Fruit fly (Drosophila melanogaster) whole organism, embryonic: ENCODE data around the gene Frmd5.

Experiments used
- Ada2b ChIP-seq: fragments of 200-800 bp; sonication (Bioruptor generic); IDR thresholded peaks from 2 replicates; pipeline ENCODE4 v1.3.6; 2022; ENCODE audit warnings: missing biosample characterization, missing genetic modification characterization
- Aef1 ChIP-seq: fragments of 200-800 bp; sonication (Bioruptor generic); IDR thresholded peaks from 3 replicates; pipeline ENCODE4 v1.3.6; 2022; ENCODE audit warnings: missing biosample characterization, missing genetic modification characterization
- B-H1 ChIP-seq: fragments of 200-800 bp; sonication (Bioruptor generic); IDR thresholded peaks from 3 replicates; pipeline ENCODE4 v1.3.6; 2022; ENCODE audit warnings: missing biosample characterization, missing genetic modification characterization
- Bteb2 ChIP-seq: fragments of 200-800 bp; sonication (Bioruptor generic); optimal IDR thresholded peaks from 2 replicates; lab custom pipeline; 2016; ENCODE audit warnings: missing biosample characterization, missing genetic modification characterization
- CG10543 ChIP-seq: fragments of 200-800 bp; sonication (Bioruptor generic); optimal IDR thresholded peaks from 3 replicates; lab custom pipeline; 2017; ENCODE audit warnings: missing biosample characterization, mild to moderate bottlenecking, missing genetic modification characterization, moderate library complexity
- CG10959 ChIP-seq: fragments of 200-800 bp; sonication (Bioruptor generic); IDR thresholded peaks from 2 replicates; pipeline ENCODE4 v1.3.6; 2022; ENCODE audit warnings: missing biosample characterization, missing genetic modification characterization
- CG17328 ChIP-seq: fragments of 200-800 bp; sonication (Bioruptor generic); IDR thresholded peaks from 2 replicates; pipeline ENCODE4 v1.3.6; 2022; ENCODE audit warnings: missing biosample characterization, missing genetic modification characterization
- CG18619 ChIP-seq: fragments of 200-800 bp; sonication (Bioruptor generic); optimal IDR thresholded peaks from 3 replicates; lab custom pipeline; 2017; ENCODE audit warnings: missing biosample characterization, mild to moderate bottlenecking, missing genetic modification characterization
- CG30020 ChIP-seq: fragments of 200-800 bp; optimal IDR thresholded peaks from 2 replicates; lab custom pipeline; 2019; ENCODE audit warnings: missing biosample characterization, mild to moderate bottlenecking, missing genetic modification characterization, moderate library complexity
- CG30403 ChIP-seq: fragments of 200-800 bp; sonication (Bioruptor generic); optimal IDR thresholded peaks from 3 replicates; lab custom pipeline; 2016; ENCODE audit warnings: missing biosample characterization, missing genetic modification characterization
- CG4360 ChIP-seq: fragments of 200-800 bp; sonication (Bioruptor generic); IDR thresholded peaks from 2 replicates; pipeline ENCODE4 v1.3.6; 2022; ENCODE audit warnings: missing biosample characterization, missing genetic modification characterization
- CG6175 ChIP-seq: fragments of 200-800 bp; sonication (Bioruptor generic); IDR thresholded peaks from 3 replicates; pipeline ENCODE4 v1.3.6; 2022; ENCODE audit warnings: missing biosample characterization, missing genetic modification characterization
- CG6689 ChIP-seq: fragments of 200-800 bp; sonication (Bioruptor generic); IDR thresholded peaks from 2 replicates; pipeline ENCODE4 v1.3.6; 2022; ENCODE audit warnings: missing biosample characterization, missing genetic modification characterization
- CG7786 ChIP-seq: fragments of 200-800 bp; sonication (Bioruptor generic); optimal IDR thresholded peaks from 2 replicates; lab custom pipeline; 2016; ENCODE audit warnings: missing biosample characterization, missing genetic modification characterization
- CG9437 ChIP-seq: fragments of 200-800 bp; sonication (Bioruptor generic); optimal IDR thresholded peaks from 2 replicates; lab custom pipeline; 2018; ENCODE audit warnings: missing biosample characterization, mild to moderate bottlenecking, missing genetic modification characterization
- Chrac-16 ChIP-seq: fragments of 200-800 bp; sonication (Bioruptor generic); optimal IDR thresholded peaks from 3 replicates; lab custom pipeline; 2016; ENCODE audit warnings: missing biosample characterization, missing genetic modification characterization
- CoRest ChIP-seq: fragments of 200-800 bp; sonication (Bioruptor generic); optimal IDR thresholded peaks from 3 replicates; lab custom pipeline; 2018; ENCODE audit warnings: missing biosample characterization, mild to moderate bottlenecking, missing genetic modification characterization, moderate library complexity
- Dip3 ChIP-seq: fragments of 200-800 bp; sonication (Bioruptor generic); optimal IDR thresholded peaks from 3 replicates; lab custom pipeline; 2016; ENCODE audit warnings: missing biosample characterization, missing genetic modification characterization
- Dref ChIP-seq: fragments of 200-800 bp; sonication (Bioruptor generic); IDR thresholded peaks from 2 replicates; pipeline ENCODE4 v1.3.6; 2022; ENCODE audit warnings: missing biosample characterization, missing genetic modification characterization
- ERR ChIP-seq: fragments of 200-800 bp; sonication (Bioruptor generic); optimal IDR thresholded peaks from 2 replicates; lab custom pipeline; 2016; ENCODE audit warnings: missing biosample characterization, missing genetic modification characterization
- Elba2 ChIP-seq: fragments of 200-800 bp; sonication (Bioruptor generic); optimal IDR thresholded peaks from 3 replicates; lab custom pipeline; 2016; ENCODE audit warnings: missing biosample characterization, missing genetic modification characterization
- Fer1 ChIP-seq: fragments of 200-800 bp; sonication (Bioruptor generic); optimal IDR thresholded peaks from 2 replicates; lab custom pipeline; 2017; ENCODE audit warnings: missing biosample characterization, mild to moderate bottlenecking, missing genetic modification characterization
- HmgZ ChIP-seq: fragments of 200-800 bp; sonication (Bioruptor generic); optimal IDR thresholded peaks from 2 replicates; lab custom pipeline; 2018; ENCODE audit warnings: missing biosample characterization, mild to moderate bottlenecking, missing genetic modification characterization
- Lpt ChIP-seq: fragments of >200 bp; optimal IDR thresholded peaks from 2 replicates; lab custom pipeline; 2018; ENCODE audit warnings: missing biosample characterization, missing genetic modification characterization
- Med ChIP-seq: fragments of 200-800 bp; sonication (Bioruptor generic); peaks from one replicate; lab custom pipeline; 2016; ENCODE audit warnings: missing biosample characterization, missing genetic modification characterization, mild to moderate bottlenecking, inconsistent platforms, moderate library complexity
- Nf-YC ChIP-seq: fragments of 200-800 bp; optimal IDR thresholded peaks from 3 replicates; lab custom pipeline; 2019; ENCODE audit warnings: missing biosample characterization, mild to moderate bottlenecking, missing genetic modification characterization, moderate library complexity
- Taf1 ChIP-seq: fragments of 200-800 bp; sonication (Bioruptor generic); IDR thresholded peaks from 2 replicates; pipeline ENCODE4 v1.3.6; 2022; ENCODE audit warnings: missing biosample characterization, missing genetic modification characterization
- ase ChIP-seq: fragments of 200-800 bp; sonication (Bioruptor generic); IDR thresholded peaks from 3 replicates; pipeline ENCODE4 v1.3.6; 2022; ENCODE audit warnings: missing biosample characterization, missing genetic modification characterization
- br ChIP-seq: fragments of >200 bp; optimal IDR thresholded peaks from 2 replicates; lab custom pipeline; 2017
- cas ChIP-seq: fragments of 200-800 bp; sonication (Bioruptor generic); IDR thresholded peaks from 2 replicates; pipeline ENCODE4 v1.3.6; 2022; ENCODE audit warnings: missing biosample characterization, missing genetic modification characterization
- dimm ChIP-seq: fragments of 200-800 bp; sonication (Bioruptor generic); IDR thresholded peaks from 2 replicates; pipeline ENCODE4 v1.3.6; 2022; ENCODE audit warnings: missing biosample characterization, missing genetic modification characterization
- gsb-n ChIP-seq: fragments of 200-800 bp; sonication (Bioruptor generic); optimal IDR thresholded peaks from 3 replicates; lab custom pipeline; 2018; ENCODE audit warnings: missing biosample characterization, mild to moderate bottlenecking, missing genetic modification characterization
- her ChIP-seq: fragments of 200-800 bp; sonication (Bioruptor generic); optimal IDR thresholded peaks from 2 replicates; lab custom pipeline; 2016; ENCODE audit warnings: missing biosample characterization, missing genetic modification characterization
- lab ChIP-seq: fragments of 200-800 bp; sonication (Bioruptor generic); optimal IDR thresholded peaks from 3 replicates; lab custom pipeline; 2017; ENCODE audit warnings: missing biosample characterization, missing genetic modification characterization, mild to moderate bottlenecking, moderate library complexity, missing genetic modification reagents
- lilli ChIP-seq: fragments of 200-800 bp; sonication (Bioruptor generic); optimal IDR thresholded peaks from 3 replicates; lab custom pipeline; 2016; ENCODE audit warnings: missing biosample characterization, missing genetic modification characterization
- lmd ChIP-seq: fragments of 200-800 bp; sonication (Bioruptor generic); IDR thresholded peaks from 2 replicates; pipeline ENCODE4 v1.3.6; 2022; ENCODE audit warnings: missing biosample characterization, missing genetic modification characterization
- mld ChIP-seq: fragments of 200-800 bp; sonication (Bioruptor generic); IDR thresholded peaks from 3 replicates; pipeline ENCODE4 v1.3.6; 2022; ENCODE audit warnings: missing biosample characterization, missing genetic modification characterization; ENCODE audit not compliant: partially characterized antibody
- nerfin-1 ChIP-seq: fragments of 200-800 bp; sonication (Bioruptor generic); optimal IDR thresholded peaks from 3 replicates; lab custom pipeline; 2019; ENCODE audit warnings: missing biosample characterization, mild to moderate bottlenecking, missing genetic modification characterization, moderate library complexity
- pb ChIP-seq: fragments of 200-800 bp; sonication (Bioruptor generic); optimal IDR thresholded peaks from 3 replicates; lab custom pipeline; 2016; ENCODE audit warnings: missing biosample characterization, missing genetic modification characterization
- ranshi ChIP-seq: fragments of 200-800 bp; sonication (Bioruptor generic); IDR thresholded peaks from 2 replicates; pipeline ENCODE4 v1.3.6; 2022; ENCODE audit warnings: missing biosample characterization, missing genetic modification characterization
- sima ChIP-seq: fragments of 200-800 bp; sonication (Bioruptor generic); optimal IDR thresholded peaks from 2 replicates; lab custom pipeline; 2016; ENCODE audit warnings: missing biosample characterization, missing genetic modification characterization
- so ChIP-seq: fragments of 200-800 bp; sonication (Bioruptor generic); IDR thresholded peaks from 3 replicates; pipeline ENCODE4 v1.3.6; 2022; ENCODE audit warnings: missing biosample characterization, missing genetic modification characterization
- ttk ChIP-seq: fragments of 200-800 bp; sonication (Bioruptor generic); IDR thresholded peaks from 2 replicates; pipeline ENCODE4 v2.1.2; 2022; ENCODE audit warnings: missing biosample characterization, missing genetic modification characterization
- tup ChIP-seq: fragments of 200-800 bp; sonication (Bioruptor generic); optimal IDR thresholded peaks from 2 replicates; lab custom pipeline; 2016; ENCODE audit warnings: missing biosample characterization, mild to moderate bottlenecking, missing genetic modification characterization, moderate library complexity
- wek ChIP-seq: fragments of 200-800 bp; sonication (Bioruptor generic); optimal IDR thresholded peaks from 3 replicates; lab custom pipeline; 2018; ENCODE audit warnings: missing biosample characterization, mild to moderate bottlenecking, missing genetic modification characterization, moderate library complexity
- wor ChIP-seq: fragments of 200-800 bp; sonication (Bioruptor generic); IDR thresholded peaks from 2 replicates; pipeline ENCODE4 v1.3.6; 2022; ENCODE audit warnings: missing biosample characterization, missing genetic modification characterization

The Frmd5 gene

dm6 chr2L:10333091-10333991 is 10.9 kb upstream of the Frmd5 start, which contains the start of gene GATAd (continued):
- peak; percentile 16 for TF ChIP-seq lilli (GFP tag; lab: Kevin White, UChicago)

- TF ChIP-seq CoRest (tag; lab: Kevin White, UChicago) = no peak
- no peak for TF ChIP-seq dimm (GFP tag; lab: Robert Waterston, UW)
- peak; percentile 71 for TF ChIP-seq Med (GFP tag; lab: Kevin White, UChicago)
- TF ChIP-seq ase (GFP tag; lab: Robert Waterston, UW) = no peak
- TF ChIP-seq her = no peak
- no peak for TF ChIP-seq CG6689
- no peak for TF ChIP-seq CG30020 (tag; lab: Kevin White, UChicago)
- no peak for TF ChIP-seq pb (GFP tag; lab: Kevin White, UChicago)
- no peak for TF ChIP-seq br
- no peak for TF ChIP-seq so
- TF ChIP-seq Nf-YC (tag; lab: Kevin White, UChicago) = no peak
- TF ChIP-seq CG10543 (GFP tag; lab: Kevin White, UChicago) = no peak
- no peak for TF ChIP-seq cas (GFP tag; lab: Robert Waterston, UW)
- TF ChIP-seq Fer1 (GFP tag; lab: Kevin White, UChicago) = no peak
- no peak for TF ChIP-seq tup (GFP tag; lab: Kevin White, UChicago)
- no peak for TF ChIP-seq CG10959 (GFP tag; lab: Robert Waterston, UW)
- 0 out of 2 replicates have a peak, but pooled peaks have one; percentile 15 for TF ChIP-seq CG17328 (GFP tag; lab: Robert Waterston, UW)
- TF ChIP-seq ttk (GFP tag; lab: Robert Waterston, UW) = no peak
- no peak for TF ChIP-seq ERR (GFP tag; lab: Kevin White, UChicago)
- no peak for TF ChIP-seq lmd (GFP tag; lab: Robert Waterston, UW)
- no peak for TF ChIP-seq ranshi (GFP tag; lab: Robert Waterston, UW)
- no peak for TF ChIP-seq Ada2b
- TF ChIP-seq CG7786 (GFP tag; lab: Kevin White, UChicago) = no peak
- no peak for TF ChIP-seq nerfin-1 (tag; lab: Kevin White, UChicago)
- TF ChIP-seq CG18619 (GFP tag; lab: Kevin White, UChicago) = no peak
- TF ChIP-seq Bteb2 (GFP tag; lab: Kevin White, UChicago) = no peak
- no peak for TF ChIP-seq CG9437 (GFP tag; lab: Kevin White, UChicago)
- no peak for TF ChIP-seq CG30403 (GFP tag; lab: Kevin White, UChicago)
- no peak for TF ChIP-seq wek (GFP tag; lab: Kevin White, UChicago)
- no peak for TF ChIP-seq Taf1 (GFP tag; lab: Robert Waterston, UW)
- TF ChIP-seq Dip3 (GFP tag; lab: Kevin White, UChicago) = no peak
- no peak for TF ChIP-seq Chrac-16 (GFP tag; lab: Kevin White, UChicago)
- no peak for TF ChIP-seq lab (GFP tag; lab: Kevin White, UChicago)
- TF ChIP-seq mld (GFP tag; lab: Robert Waterston, UW) = 0 out of 3 replicates have a peak, but pooled peaks have one; percentile 50
- TF ChIP-seq HmgZ (tag; lab: Kevin White, UChicago) = no peak
- no peak for TF ChIP-seq Lpt (GFP tag; lab: Kevin White, UChicago)
- no peak for TF ChIP-seq Dref (GFP tag; lab: Robert Waterston, UW)
- no peak for TF ChIP-seq B-H1 (GFP tag; lab: Robert Waterston, UW)
- TF ChIP-seq CG4360 (GFP tag; lab: Robert Waterston, UW) = 0 out of 2 replicates have a peak, but pooled peaks have one; percentile 6
- no peak for TF ChIP-seq CG6175
- TF ChIP-seq gsb-n (tag; lab: Kevin White, UChicago) = no peak
- TF ChIP-seq wor (GFP tag; lab: Robert Waterston, UW) = no peak
- no peak for TF ChIP-seq sima (GFP tag; lab: Kevin White, UChicago)
- no peak for TF ChIP-seq Aef1
- TF ChIP-seq Elba2 (GFP tag; lab: Kevin White, UChicago) = peak; percentile 21
These were observed 10.0 kb upstream of the Frmd5 start for dm6 chr2L:10334213-10334612.
